Worm (Caenorhabditis elegans) whole organism, L3 larva: ENCODE data around the gene F10D7.3.

Source experiments
- ZK546.5 ChIP-seq: sonication (generic microtip); optimal IDR thresholded peaks from 2 replicates; lab custom pipeline; 2017; ENCODE audit warnings: missing biosample characterization, missing genetic modification characterization
- egl-27 ChIP-seq: sonication (generic microtip); optimal IDR thresholded peaks from 4 replicates; lab custom pipeline; 2017; ENCODE audit warnings: missing biosample characterization, missing genetic modification reagents, missing genetic modification characterization
- nhr-11 ChIP-seq: fragments of 150-350 bp; optimal IDR thresholded peaks from 2 replicates; lab custom pipeline; 2014; ENCODE audit warnings: missing biosample characterization, missing genetic modification characterization
- pha-4 ChIP-seq: fragments of 150-350 bp; optimal IDR thresholded peaks from 2 replicates; lab custom pipeline; 2014; ENCODE audit warnings: missing biosample characterization, missing genetic modification reagents, missing genetic modification characterization
- unc-62 ChIP-seq: fragments of 150-350 bp; sonication (generic microtip); optimal IDR thresholded peaks from 4 replicates; lab custom pipeline; 2014; ENCODE audit warnings: missing biosample characterization, missing genetic modification reagents, missing genetic modification characterization

DNA sequence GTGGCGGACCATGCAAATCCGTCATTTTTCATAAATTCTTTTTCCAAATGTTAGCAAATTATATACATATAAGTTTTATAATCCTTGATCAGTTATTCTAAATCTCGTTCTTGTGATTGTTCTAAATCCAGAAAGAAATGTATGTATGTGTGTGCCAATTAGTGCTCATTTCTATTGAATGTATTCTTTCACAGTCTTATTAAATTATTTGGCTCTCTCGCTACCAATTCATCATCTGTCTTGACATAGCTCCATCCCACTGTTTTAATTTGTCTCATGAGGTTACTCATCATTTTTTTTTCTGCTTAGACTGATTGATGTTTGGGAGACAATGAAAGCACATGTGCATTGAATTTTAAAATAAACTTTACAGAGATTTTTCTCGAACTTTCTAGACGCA, 19.0 kb downstream of the F10D7.3 start:
- TF ChIP-seq nhr-11 (no peak), unc-62 (GFP tag; lab: Kevin White, UChicago) (no peak), pha-4 (tag; lab: Kevin White, UChicago) (no peak), ZK546.5 (tag; lab: Kevin White, UChicago) (no peak), egl-27 (tag; lab: Kevin White, UChicago) (no peak)
